Worm (Caenorhabditis elegans): Measurements from ENCODE around the gene C27H5.12.

C27H5.12 gene

ce11 chrII:7183493-7184272 lies 22.3 kb upstream of the C27H5.12 start, which contains the start of gene pdl-1 (continued):
- TF ChIP-seq gei-8 (GFP tag; optimal IDR thresholded peaks at IDR 0.05) (peak; percentile 91), nhr-25 (tag; optimal IDR thresholded peaks at IDR 0.05; ENCODE audit: borderline replicate concordance, insufficient read depth) (peak; percentile 15), daf-19 (GFP tag; conservative IDR thresholded peaks at IDR 0.05) (peak; percentile 96), zfp-3 (GFP tag; conservative IDR thresholded peaks at IDR 0.05) (peak; percentile 63; the same call in 1 of the 2 replicates), dmd-8 (GFP tag; IDR thresholded peaks at IDR 0.05) (peak; percentile 97), lin-1 (GFP tag; IDR thresholded peaks at IDR 0.05) (peak; percentile 94), hmg-1.1 (GFP tag; IDR thresholded peaks at IDR 0.05) (peak; percentile 95), php-3 (GFP tag; IDR thresholded peaks at IDR 0.05) (peak; percentile 80), ceh-82 (tag; optimal IDR thresholded peaks at IDR 0.05) (no peak), madf-5 (GFP tag; IDR thresholded peaks at IDR 0.05) (peak; percentile 74 to 96; a peak in 3 of 4 replicates), lin-15B (tag; optimal IDR thresholded peaks at IDR 0.05) (no peak)

ce11 chrII:7182630-7183029 lies 21.2 kb upstream of the C27H5.12 start:
- TF ChIP-seq dpl-1 (GFP tag; optimal IDR thresholded peaks at IDR 0.05) (no peak), zip-11 (GFP tag; IDR thresholded peaks at IDR 0.05) (no peak), mes-2 (tag; optimal IDR thresholded peaks at IDR 0.05; ENCODE audit: poor library complexity, severe bottlenecking) (no peak), Y5F2A.4 (GFP tag; optimal IDR thresholded peaks at IDR 0.05) (no peak), php-3 (GFP tag; IDR thresholded peaks at IDR 0.05) (no peak), ceh-62 (tag; optimal IDR thresholded peaks at IDR 0.05) (no peak), ZK546.5 (tag; optimal IDR thresholded peaks at IDR 0.05) (no peak), saeg-2 (GFP tag; IDR thresholded peaks at IDR 0.05) (no peak), daf-8 (GFP tag; IDR thresholded peaks at IDR 0.05) (no peak), ctbp-1 (GFP tag; IDR thresholded peaks at IDR 0.05) (0 out of 2 replicates have a peak, but pooled peaks have one; percentile 31), F10B5.3 (tag; optimal IDR thresholded peaks at IDR 0.05) (no peak), mxl-2 (GFP tag; conservative IDR thresholded peaks at IDR 0.05) (no peak), madf-5 (GFP tag; IDR thresholded peaks at IDR 0.05) (no peak), pha-4 (GFP tag; IDR thresholded peaks at IDR 0.05) (no peak), pha-4 (tag; optimal IDR thresholded peaks at IDR 0.05) (no peak), rbr-2 (tag; optimal IDR thresholded peaks at IDR 0.05) (peak; percentile 21), ceh-20 (GFP tag; IDR thresholded peaks at IDR 0.05) (no peak), lim-7 (GFP tag; IDR thresholded peaks at IDR 0.05) (no peak), pqm-1 (tag; optimal IDR thresholded peaks at IDR 0.05) (no peak), Y48G9A.11 (GFP tag; IDR thresholded peaks at IDR 0.05) (no peak), ZK337.2 (GFP tag; IDR thresholded peaks at IDR 0.05) (no peak), spr-3 (GFP tag; optimal IDR thresholded peaks at IDR 0.05) (no peak), unc-62 (GFP tag; optimal IDR thresholded peaks at IDR 0.05 in 1 of 2) (no peak), unc-62 (tag; optimal IDR thresholded peaks at IDR 0.05) (no peak), nhr-11 (tag; optimal IDR thresholded peaks at IDR 0.05) (peak; percentile 32), nhr-41 (GFP tag; IDR thresholded peaks at IDR 0.05) (no peak), Y75B8A.6 (GFP tag; IDR thresholded peaks at IDR 0.05) (no peak), lin-39 (tag; optimal IDR thresholded peaks at IDR 0.05) (no peak), dmd-8 (GFP tag; IDR thresholded peaks at IDR 0.05) (no peak), lin-15B (tag; optimal IDR thresholded peaks at IDR 0.05) (no peak), aha-1 (tag) (peak; percentile 90), nhr-48 (tag; optimal IDR thresholded peaks at IDR 0.05) (no peak), lsy-2 (tag; optimal IDR thresholded peaks at IDR 0.05) (peak; percentile 19 to 27), nhr-76 (tag; optimal IDR thresholded peaks at IDR 0.05) (no peak), fkh-10 (GFP tag; optimal IDR thresholded peaks at IDR 0.05) (peak; percentile 78), nhr-102 (tag; optimal IDR thresholded peaks at IDR 0.05) (no peak), nhr-111 (GFP tag; optimal IDR thresholded peaks at IDR 0.05) (no peak), mdt-29 (GFP tag; IDR thresholded peaks at IDR 0.05) (no peak), nhr-25 (tag; optimal IDR thresholded peaks at IDR 0.05; ENCODE audit: borderline replicate concordance, insufficient read depth) (no peak), unc-130 (GFP tag; optimal IDR thresholded peaks at IDR 0.05) (no peak), nhr-237 (tag; optimal IDR thresholded peaks at IDR 0.05) (no peak), zfp-2 (tag; optimal IDR thresholded peaks at IDR 0.05) (no peak)

Data from whole organism, L4 larva.